Fruit fly (Drosophila melanogaster): ENCODE measurements around the gene LManIII.

LManIII gene

dm6 chr2L:8768660-8769138, at the start of gene LManIII:
Gene LManIII, minus strand, starts transcription at chr2L:8768710.
- no peak for TF ChIP-seq CG16863 (GFP tag; optimal IDR thresholded peaks at IDR 0.05)
- TF ChIP-seq sug (tag; optimal IDR thresholded peaks at IDR 0.05), result peak; percentile 3
- TF ChIP-seq twi (tag; optimal IDR thresholded peaks at IDR 0.05), result no peak
- TF ChIP-seq exex (tag; optimal IDR thresholded peaks at IDR 0.05), result peak; percentile 57
- no peak for TF ChIP-seq Lim3 (GFP tag; IDR thresholded peaks at IDR 0.05)

DNA sequence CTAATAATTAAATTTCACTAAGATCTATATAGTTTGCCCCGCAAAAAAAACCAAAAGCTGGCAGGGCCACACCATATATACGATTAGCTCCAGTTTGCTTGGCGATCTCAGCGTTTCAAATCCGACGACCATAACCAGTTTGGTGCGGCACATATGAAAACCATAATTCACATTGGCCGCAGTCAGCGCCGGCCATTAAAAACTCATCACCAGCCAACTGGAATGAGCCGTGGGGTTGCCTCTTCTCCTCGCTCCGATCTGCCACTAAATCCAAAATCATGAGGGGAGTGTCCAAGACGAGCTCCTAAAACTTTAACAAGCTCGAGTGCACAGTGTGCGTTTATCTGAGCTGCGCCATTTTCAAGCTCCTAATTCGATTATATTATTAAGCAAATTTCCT, 48.8 kb upstream of the LManIII start:
- no peak for TF ChIP-seq fd64A (GFP tag; optimal IDR thresholded peaks at IDR 0.05)
- no peak for TF ChIP-seq CG15011 (GFP tag; optimal IDR thresholded peaks at IDR 0.05)
- TF ChIP-seq CG10654 (GFP tag; optimal IDR thresholded peaks at IDR 0.05), result no peak
- no peak for TF ChIP-seq Med (GFP tag)
- TF ChIP-seq gsb (GFP tag; IDR thresholded peaks at IDR 0.05), result no peak
- no peak for TF ChIP-seq Hey (tag; optimal IDR thresholded peaks at IDR 0.05)
- peak; percentile 80 for TF ChIP-seq Nf-YC (tag; optimal IDR thresholded peaks at IDR 0.05)
- peak; percentile 0 for TF ChIP-seq gsb-n (tag; optimal IDR thresholded peaks at IDR 0.05)
- no peak for TF ChIP-seq CG4730 (GFP tag; IDR thresholded peaks at IDR 0.05)
- no peak for TF ChIP-seq CG7556 (GFP tag; optimal IDR thresholded peaks at IDR 0.05)
- TF ChIP-seq Nf-YB (GFP tag; optimal IDR thresholded peaks at IDR 0.05), result peak; percentile 90
- TF ChIP-seq CG10366 (GFP tag; IDR thresholded peaks at IDR 0.05), result no peak
- no peak for TF ChIP-seq al (GFP tag; IDR thresholded peaks at IDR 0.05)
- no peak for TF ChIP-seq CG10462 (GFP tag; optimal IDR thresholded peaks at IDR 0.05)
- no peak for TF ChIP-seq CG32532 (GFP tag; IDR thresholded peaks at IDR 0.05)
- no peak for TF ChIP-seq CG18262 (tag; optimal IDR thresholded peaks at IDR 0.05)

- no peak for TF ChIP-seq CG8765 (GFP tag; IDR thresholded peaks at IDR 0.05)
- no peak for TF ChIP-seq Dad (GFP tag; optimal IDR thresholded peaks at IDR 0.05)
- TF ChIP-seq CG14014 (GFP tag; IDR thresholded peaks at IDR 0.05), result no peak
- TF ChIP-seq gro (GFP tag; optimal IDR thresholded peaks at IDR 0.05), result no peak
- TF ChIP-seq vfl (GFP tag; optimal IDR thresholded peaks at IDR 0.05), result peak; percentile 31
- TF ChIP-seq CG9727 (GFP tag; optimal IDR thresholded peaks at IDR 0.05), result no peak
- TF ChIP-seq Vsx1 (GFP tag; optimal IDR thresholded peaks at IDR 0.05), result no peak
- no peak for TF ChIP-seq Blimp-1 (GFP tag; optimal IDR thresholded peaks at IDR 0.05)
- TF ChIP-seq CG6654 (GFP tag; optimal IDR thresholded peaks at IDR 0.05), result no peak
- TF ChIP-seq CG15479 (GFP tag; optimal IDR thresholded peaks at IDR 0.05), result peak; percentile 90
- TF ChIP-seq CG7963 (GFP tag; IDR thresholded peaks at IDR 0.05; ENCODE audit: partially characterized antibody), result no peak
- TF ChIP-seq CG33213 (GFP tag; optimal IDR thresholded peaks at IDR 0.05), result no peak
- TF ChIP-seq tin (GFP tag; optimal IDR thresholded peaks at IDR 0.05), result no peak
- TF ChIP-seq Fer1 (GFP tag; optimal IDR thresholded peaks at IDR 0.05), result no peak
- no peak for TF ChIP-seq CG18599 (GFP tag; optimal IDR thresholded peaks at IDR 0.05)
- no peak for TF ChIP-seq sens-2 (GFP tag; IDR thresholded peaks at IDR 0.05)
- no peak for TF ChIP-seq Usf (GFP tag; optimal IDR thresholded peaks at IDR 0.05)
- peak; percentile 81 for TF ChIP-seq oc (tag; optimal IDR thresholded peaks at IDR 0.05)
- TF ChIP-seq mam (GFP tag; optimal IDR thresholded peaks at IDR 0.05), result no peak
- TF ChIP-seq CG3838 (GFP tag; optimal IDR thresholded peaks at IDR 0.05), result no peak
- TF ChIP-seq CG31388 (GFP tag; optimal IDR thresholded peaks at IDR 0.05), result no peak
- no peak for TF ChIP-seq cas (GFP tag; IDR thresholded peaks at IDR 0.05)
- TF ChIP-seq dmrt11E (tag; optimal IDR thresholded peaks at IDR 0.05), result no peak
- peak; percentile 70 for TF ChIP-seq zen (tag; optimal IDR thresholded peaks at IDR 0.05)
- peak; percentile 80 for TF ChIP-seq pros (GFP tag; optimal IDR thresholded peaks at IDR 0.05)
- no peak for TF ChIP-seq CG12071 (GFP tag; optimal IDR thresholded peaks at IDR 0.05)
- no peak for TF ChIP-seq Hey (tag; optimal IDR thresholded peaks at IDR 0.05)
- no peak for TF ChIP-seq CG34422 (GFP tag; IDR thresholded peaks at IDR 0.05)
- TF ChIP-seq CG1832 (GFP tag; optimal IDR thresholded peaks at IDR 0.05), result peak; percentile 57
- TF ChIP-seq dati (GFP tag; IDR thresholded peaks at IDR 0.05), result no peak
Measured at dm6 chr2L:8809812-8810211, 41.3 kb upstream of the LManIII start.

All from whole organism, embryonic.